Fruit fly (Drosophila melanogaster): Measurements from ENCODE around the gene cona.

The cona gene

DNA sequence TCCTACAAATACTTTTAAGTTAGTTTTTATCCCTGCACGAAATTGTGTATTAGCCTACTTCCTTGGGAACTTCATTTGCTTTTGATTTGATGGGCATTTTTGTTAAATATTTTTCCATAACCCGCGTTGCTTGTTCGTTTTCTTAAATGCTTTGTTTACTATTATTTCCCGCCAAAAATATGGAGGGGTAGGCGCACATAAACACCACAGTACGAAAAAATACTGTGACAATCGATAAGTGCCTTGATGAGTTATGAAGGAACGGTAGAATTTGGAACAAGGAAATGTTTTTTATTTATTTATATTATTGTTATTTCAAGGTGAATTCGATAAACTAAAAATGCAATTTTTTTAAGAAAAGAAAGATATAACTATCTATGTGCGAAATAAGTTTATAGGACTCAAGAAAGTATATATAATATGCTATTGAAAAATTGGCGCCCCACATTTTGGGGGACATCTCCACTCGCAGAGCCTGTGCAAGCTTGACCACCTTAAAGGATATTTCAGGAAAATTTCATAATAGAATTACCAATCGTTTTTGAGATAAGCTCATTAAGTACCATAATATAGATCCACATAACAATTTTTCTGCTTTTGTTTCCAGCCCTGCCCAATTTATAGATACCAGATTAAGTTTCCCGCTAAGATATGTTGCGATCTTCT, 19.5 kb upstream of the cona start, which contains the start of the genes WRNexo and Nup43 (continued):
- no peak for TF ChIP-seq Bdp1 (GFP tag; optimal IDR thresholded peaks at IDR 0.05)
- TF ChIP-seq ab (GFP tag; optimal IDR thresholded peaks at IDR 0.05): no peak
- no peak for TF ChIP-seq tna (GFP tag; IDR thresholded peaks at IDR 0.05; ENCODE audit: partially characterized antibody)
- TF ChIP-seq al (GFP tag; IDR thresholded peaks at IDR 0.05): no peak; the same call in 1 of the 2 replicates
- TF ChIP-seq CG6254 (GFP tag; optimal IDR thresholded peaks at IDR 0.05): no peak
- no peak for TF ChIP-seq so (GFP tag; IDR thresholded peaks at IDR 0.05)
- TF ChIP-seq sens-2 (GFP tag; IDR thresholded peaks at IDR 0.05): no peak
- no peak for TF ChIP-seq pita (GFP tag; optimal IDR thresholded peaks at IDR 0.05)
- peak; percentile 52; the same call in 1 of the 3 replicates for TF ChIP-seq ken (GFP tag; IDR thresholded peaks at IDR 0.05)
- TF ChIP-seq sna (GFP tag; IDR thresholded peaks at IDR 0.05; ENCODE audit: partially characterized antibody): no peak
- TF ChIP-seq HmgZ (tag; optimal IDR thresholded peaks at IDR 0.05): no peak
- TF ChIP-seq bowl (GFP tag; IDR thresholded peaks at IDR 0.05): no peak
- no peak for TF ChIP-seq inv (GFP tag; IDR thresholded peaks at IDR 0.05; ENCODE audit: partially characterized antibody)
- TF ChIP-seq amos (GFP tag; IDR thresholded peaks at IDR 0.05; ENCODE audit: partially characterized antibody): no peak
- peak; percentile 37 for TF ChIP-seq BEAF-32 (GFP tag; optimal IDR thresholded peaks at IDR 0.05)
- TF ChIP-seq Hr51 (GFP tag; optimal IDR thresholded peaks at IDR 0.05): no peak
- TF ChIP-seq Ada2b (GFP tag; IDR thresholded peaks at IDR 0.05): peak; percentile 46; the same call in 1 of the 2 replicates
- no peak for TF ChIP-seq tup (GFP tag; optimal IDR thresholded peaks at IDR 0.05)
- TF ChIP-seq Xbp1 (GFP tag; optimal IDR thresholded peaks at IDR 0.05): peak; percentile 40
- no peak for TF ChIP-seq fu2 (GFP tag; optimal IDR thresholded peaks at IDR 0.05)
- no peak for TF ChIP-seq pho (GFP tag; optimal IDR thresholded peaks at IDR 0.05)
- TF ChIP-seq CG8924 (tag; optimal IDR thresholded peaks at IDR 0.05): peak; percentile 29
- TF ChIP-seq bbx (GFP tag; IDR thresholded peaks at IDR 0.05; ENCODE audit: partially characterized antibody): no peak
- peak; percentile 56 for TF ChIP-seq lilli (GFP tag; optimal IDR thresholded peaks at IDR 0.05)
- TF ChIP-seq Med (GFP tag): peak; percentile 79
- no peak for TF ChIP-seq abd-A (tag; optimal IDR thresholded peaks at IDR 0.05)
- TF ChIP-seq CG6654 (GFP tag; optimal IDR thresholded peaks at IDR 0.05): no peak
- no peak for TF ChIP-seq Gsc (GFP tag; IDR thresholded peaks at IDR 0.05)
- no peak for TF ChIP-seq CG8089 (GFP tag; optimal IDR thresholded peaks at IDR 0.05)
- TF ChIP-seq sc (optimal IDR thresholded peaks at IDR 0.05): no peak
- no peak for TF ChIP-seq sc (GFP tag; optimal IDR thresholded peaks at IDR 0.05)
- TF ChIP-seq CG5180 (GFP tag; optimal IDR thresholded peaks at IDR 0.05): no peak
- peak; percentile 21 for TF ChIP-seq HLH54F (GFP tag; optimal IDR thresholded peaks at IDR 0.05)
- TF ChIP-seq h (optimal IDR thresholded peaks at IDR 0.05): no peak
- TF ChIP-seq cwo (GFP tag; optimal IDR thresholded peaks at IDR 0.05): no peak
- no peak for TF ChIP-seq oc (tag; optimal IDR thresholded peaks at IDR 0.05)
- peak; percentile 33 for TF ChIP-seq Sry-δ (GFP tag; optimal IDR thresholded peaks at IDR 0.05)
- peak; percentile 28; the same call in 1 of the 2 replicates for TF ChIP-seq cas (GFP tag; IDR thresholded peaks at IDR 0.05)
- TF ChIP-seq CG11093 (GFP tag; IDR thresholded peaks at IDR 0.05): no peak
- no peak for TF ChIP-seq CG2875 (GFP tag; optimal IDR thresholded peaks at IDR 0.05)
- no peak for TF ChIP-seq CG11398 (GFP tag; optimal IDR thresholded peaks at IDR 0.05)
- no peak for TF ChIP-seq Fer3 (tag; optimal IDR thresholded peaks at IDR 0.05)
- no peak for TF ChIP-seq Doc3 (GFP tag; IDR thresholded peaks at IDR 0.05; ENCODE audit: partially characterized antibody)
- no peak for TF ChIP-seq TFAM (GFP tag; optimal IDR thresholded peaks at IDR 0.05)
- peak; percentile 70 for TF ChIP-seq slbo (GFP tag; IDR thresholded peaks at IDR 0.05)
- TF ChIP-seq CG14710 (tag; optimal IDR thresholded peaks at IDR 0.05): peak; percentile 51
- TF ChIP-seq unpg (GFP tag; optimal IDR thresholded peaks at IDR 0.05): no peak
- no peak for TF ChIP-seq CG1529 (GFP tag; optimal IDR thresholded peaks at IDR 0.05)
- TF ChIP-seq CG12219 (GFP tag; optimal IDR thresholded peaks at IDR 0.05): no peak
- no peak for TF ChIP-seq schlank (tag; optimal IDR thresholded peaks at IDR 0.05)
